Worm (Caenorhabditis elegans): ENCODE measurements around the gene B0244.9.

B0244.9 gene

ce11 chrIII:5715467-5715866 is 15.4 kb downstream of the B0244.9 start:
- TF ChIP-seq egl-43 (GFP tag; IDR thresholded peaks at IDR 0.05) (peak; percentile 86), mes-2 (tag; optimal IDR thresholded peaks at IDR 0.05; ENCODE audit: poor library complexity, severe bottlenecking) (peak; percentile 74), pha-4 (GFP tag; IDR thresholded peaks at IDR 0.05) (peak; percentile 17; the same call in 1 of the 2 replicates), pha-4 (tag; optimal IDR thresholded peaks at IDR 0.05) (no peak), saeg-2 (GFP tag; IDR thresholded peaks at IDR 0.05) (no peak), mdl-1 (tag; optimal IDR thresholded peaks at IDR 0.05) (peak; percentile 66 to 78), T26A8.4 (GFP tag; IDR thresholded peaks at IDR 0.05) (peak; percentile 69), daf-8 (GFP tag; IDR thresholded peaks at IDR 0.05) (no peak), nhr-111 (GFP tag; optimal IDR thresholded peaks at IDR 0.05) (peak; percentile 3), lin-13 (GFP tag; optimal IDR thresholded peaks at IDR 0.05) (peak; percentile 48), mxl-2 (GFP tag; conservative IDR thresholded peaks at IDR 0.05) (no peak), fkh-10 (GFP tag; optimal IDR thresholded peaks at IDR 0.05) (peak; percentile 23), set-16 (GFP tag; IDR thresholded peaks at IDR 0.05) (peak; percentile 70), nhr-28 (tag; optimal IDR thresholded peaks at IDR 0.05) (peak; percentile 55), cey-2 (tag; optimal IDR thresholded peaks at IDR 0.05; ENCODE audit: borderline replicate concordance, insufficient read depth) (no peak), rbr-2 (tag; optimal IDR thresholded peaks at IDR 0.05) (peak; percentile 58), nhr-41 (GFP tag; IDR thresholded peaks at IDR 0.05) (no peak), Y5F2A.4 (GFP tag; optimal IDR thresholded peaks at IDR 0.05) (peak; percentile 20), zip-11 (GFP tag; IDR thresholded peaks at IDR 0.05) (0 out of 2 replicates have a peak, but pooled peaks have one; percentile 11), pqm-1 (tag; optimal IDR thresholded peaks at IDR 0.05) (peak; percentile 21), lir-3 (tag; optimal IDR thresholded peaks at IDR 0.05) (no peak), dpl-1 (GFP tag; optimal IDR thresholded peaks at IDR 0.05) (peak; percentile 26), daf-12 (tag; optimal IDR thresholded peaks at IDR 0.05) (no peak), madf-9 (GFP tag; conservative IDR thresholded peaks at IDR 0.05) (peak; percentile 58), daf-16 (GFP tag; optimal IDR thresholded peaks at IDR 0.05) (no peak), daf-16 (tag; optimal IDR thresholded peaks at IDR 0.05) (peak; percentile 6), php-3 (GFP tag; IDR thresholded peaks at IDR 0.05) (peak; percentile 9; the same call in 1 of the 2 replicates), nhr-10 (tag; optimal IDR thresholded peaks at IDR 0.05) (no peak), D1046.2 (GFP tag; IDR thresholded peaks at IDR 0.05) (0 out of 2 replicates have a peak, but pooled peaks have one; percentile 12), daf-19 (GFP tag; conservative IDR thresholded peaks at IDR 0.05) (no peak), aha-1 (tag) (peak; percentile 98), nhr-77 (tag; optimal IDR thresholded peaks at IDR 0.05) (peak; percentile 46), nhr-11 (tag; optimal IDR thresholded peaks at IDR 0.05) (peak; percentile 60), hif-1 (tag; optimal IDR thresholded peaks at IDR 0.05) (peak in 1 of 2 experiments; percentile 72), vab-7 (GFP tag; IDR thresholded peaks at IDR 0.05) (peak; percentile 40; the same call in 1 of the 2 replicates), fos-1 (tag; optimal IDR thresholded peaks at IDR 0.05) (no peak), arid-1 (GFP tag; conservative IDR thresholded peaks at IDR 0.05) (0 out of 2 replicates have a peak, but pooled peaks have one; percentile 9), attf-4 (tag; optimal IDR thresholded peaks at IDR 0.05) (no peak), mep-1 (tag; optimal IDR thresholded peaks at IDR 0.05) (peak; percentile 74), sdz-12 (GFP tag; optimal IDR thresholded peaks at IDR 0.05) (no peak), nhr-6 (tag; optimal IDR thresholded peaks at IDR 0.05) (peak; percentile 79), F44E2.7 (GFP tag; IDR thresholded peaks at IDR 0.05) (0 out of 2 replicates have a peak, but pooled peaks have one; percentile 30), Y48G9A.11 (GFP tag; IDR thresholded peaks at IDR 0.05) (no peak), nhr-25 (tag; optimal IDR thresholded peaks at IDR 0.05; ENCODE audit: borderline replicate concordance, insufficient read depth) (peak; percentile 32), F37D6.2 (tag; optimal IDR thresholded peaks at IDR 0.05) (no peak), ceh-28 (tag; optimal IDR thresholded peaks at IDR 0.05) (peak; percentile 9), hlh-30 (tag; optimal IDR thresholded peaks at IDR 0.05; ENCODE audit: insufficient read depth) (peak; percentile 64), duxl-1 (tag; optimal IDR thresholded peaks at IDR 0.05; ENCODE audit: poor library complexity) (peak; percentile 27), T20F7.1 (GFP tag; optimal IDR thresholded peaks at IDR 0.05) (no peak), egl-27 (tag; optimal IDR thresholded peaks at IDR 0.05) (no peak), hmg-1.1 (GFP tag; IDR thresholded peaks at IDR 0.05) (no peak; the same call in none of the 2 replicates)

All from whole organism, L4 larva.